Fruit fly (Drosophila melanogaster): ENCODE results near the gene CG15403.

- no peak for TF ChIP-seq pad (GFP tag; optimal IDR thresholded peaks at IDR 0.05)
- no peak for TF ChIP-seq CG7101 (tag; optimal IDR thresholded peaks at IDR 0.05)
Observed at dm6 chr2L:3094901-3095777, 33.3 kb upstream of the CG15403 start.
